Worm (Caenorhabditis elegans) whole organism, early embryonic: Measurements from ENCODE around the gene F22E5.21.

Source experiments
- aly-1 ChIP-seq: sonication (generic microtip); optimal IDR thresholded peaks from 2 replicates; lab custom pipeline; 2016; ENCODE audit warnings: missing genetic modification characterization, missing compliant biosample characterization
- ama-1 ChIP-seq: fragments of 150-350 bp; optimal IDR thresholded peaks from 2 replicates; lab custom pipeline; 2014
- tbx-11 ChIP-seq: fragments of 200-800 bp; sonication (Bioruptor generic); IDR thresholded peaks from 2 replicates; pipeline ENCODE4 v1.3.6; 2022; ENCODE audit warnings: missing genetic modification characterization, missing compliant biosample characterization
- tbx-37 ChIP-seq: fragments of 200-800 bp; sonication (Bioruptor generic); conservative IDR thresholded peaks from 2 replicates; pipeline ENCODE4 v1.3.6; 2022; ENCODE audit warnings: missing genetic modification reagents, missing genetic modification characterization, missing compliant biosample characterization

DNA sequence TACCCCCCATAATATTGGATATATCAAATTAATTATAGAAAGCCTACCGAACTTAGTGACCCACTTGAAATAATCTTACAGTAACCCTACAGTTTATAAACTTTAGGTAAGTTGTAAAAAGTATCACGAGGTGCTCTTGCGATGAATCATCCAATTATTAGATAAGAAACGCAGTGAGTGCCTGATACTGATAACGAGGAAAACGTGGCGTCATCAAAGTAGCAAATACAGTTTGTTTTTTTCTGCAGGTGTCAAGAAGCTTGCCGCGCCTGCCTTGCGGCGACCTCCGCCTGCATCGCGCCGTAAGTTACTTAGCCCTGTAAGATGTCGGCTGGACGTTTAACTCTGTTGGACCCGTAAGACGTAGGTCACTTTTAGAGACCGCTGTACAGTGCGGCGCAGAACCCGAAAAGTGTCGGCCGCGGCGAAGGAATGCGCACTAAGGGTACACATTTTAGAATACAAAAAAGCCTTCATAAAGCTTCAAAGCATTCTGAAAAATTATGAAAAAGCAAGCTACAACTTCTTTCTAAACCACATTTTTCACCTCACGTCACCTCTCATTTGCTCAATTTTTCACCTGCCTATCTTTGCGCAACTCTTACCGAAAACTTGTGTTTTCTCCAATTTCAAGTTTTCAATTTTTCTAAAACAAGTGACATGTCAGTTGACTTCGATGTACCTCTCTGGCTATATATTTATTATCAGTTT, 26.9 kb downstream of the F22E5.21 start, which contains the start of gene sri-38:
- TF ChIP-seq tbx-11 (GFP tag; lab: Robert Waterston, UW) (no peak), ama-1 (lab: Kevin White, UChicago) (no peak), aly-1 (tag; lab: Kevin White, UChicago) (no peak), tbx-37 (no peak)
